Worm (Caenorhabditis elegans): Measurements from ENCODE around the gene aat-7.

The aat-7 gene

ce11 chrII:1381618-1382017 is 5.1 kb upstream of the aat-7 start, which contains the start of gene F54D12.9:
F54D12.9 (minus strand) TSS chrII:1381718.
- TF ChIP-seq ceh-8 (GFP tag; optimal IDR thresholded peaks at IDR 0.05): no peak
- no peak for TF ChIP-seq ztf-11 (tag; optimal IDR thresholded peaks at IDR 0.05)
- no peak for TF ChIP-seq nhr-237 (tag; optimal IDR thresholded peaks at IDR 0.05)
- no peak for TF ChIP-seq mdl-1 (tag; optimal IDR thresholded peaks at IDR 0.05)
- no peak for TF ChIP-seq pqm-1 (tag; optimal IDR thresholded peaks at IDR 0.05)
- no peak for TF ChIP-seq fkh-10 (GFP tag; optimal IDR thresholded peaks at IDR 0.05)
- no peak for TF ChIP-seq ceh-90 (tag; optimal IDR thresholded peaks at IDR 0.05)
- TF ChIP-seq nhr-12 (tag; optimal IDR thresholded peaks at IDR 0.05): no peak
- no peak for TF ChIP-seq ama-1 (optimal IDR thresholded peaks at IDR 0.05)
- TF ChIP-seq swsn-7 (tag; optimal IDR thresholded peaks at IDR 0.05): no peak
- no peak for TF ChIP-seq grh-1 (GFP tag; IDR thresholded peaks at IDR 0.05)
- TF ChIP-seq irx-1 (tag; optimal IDR thresholded peaks at IDR 0.05): no peak
- no peak for TF ChIP-seq ces-1 (GFP tag; optimal IDR thresholded peaks at IDR 0.05)
- TF ChIP-seq unc-62 (GFP tag; optimal IDR thresholded peaks at IDR 0.05): no peak
- TF ChIP-seq unc-30 (tag; optimal IDR thresholded peaks at IDR 0.05): no peak
- no peak for TF ChIP-seq nhr-47 (tag; optimal IDR thresholded peaks at IDR 0.05)

ce11 chrII:1385280-1385679 is 1.4 kb upstream of the aat-7 start, which contains the start of gene F54D12.7:
F54D12.7 (minus strand) TSS chrII:1385380.
- TF ChIP-seq lin-35 (GFP tag; optimal IDR thresholded peaks at IDR 0.05): no peak
- TF ChIP-seq unc-62 (GFP tag; optimal IDR thresholded peaks at IDR 0.05): no peak
- no peak for TF ChIP-seq grh-1 (GFP tag; IDR thresholded peaks at IDR 0.05)
- no peak for TF ChIP-seq hpl-2 (GFP tag; optimal IDR thresholded peaks at IDR 0.05)
- TF ChIP-seq alr-1 (tag; optimal IDR thresholded peaks at IDR 0.05; ENCODE audit: borderline replicate concordance): no peak
- no peak for TF ChIP-seq ceh-82 (tag; optimal IDR thresholded peaks at IDR 0.05)
- no peak for TF ChIP-seq unc-30 (tag; optimal IDR thresholded peaks at IDR 0.05)
- no peak for TF ChIP-seq aha-1 (tag; optimal IDR thresholded peaks at IDR 0.05)
- no peak for TF ChIP-seq pqm-1 (tag; optimal IDR thresholded peaks at IDR 0.05)
- no peak for TF ChIP-seq nhr-85 (tag)
- TF ChIP-seq tbx-2 (tag; optimal IDR thresholded peaks at IDR 0.05): no peak
- no peak for TF ChIP-seq egl-27 (tag; optimal IDR thresholded peaks at IDR 0.05)
- TF ChIP-seq ceh-88 (GFP tag; IDR thresholded peaks at IDR 0.05): no peak
- TF ChIP-seq F16B12.6 (tag; optimal IDR thresholded peaks at IDR 0.05): no peak
- TF ChIP-seq nhr-11 (tag; optimal IDR thresholded peaks at IDR 0.05): no peak
- no peak for TF ChIP-seq snu-23 (GFP tag; optimal IDR thresholded peaks at IDR 0.05)
- TF ChIP-seq lin-13 (GFP tag; optimal IDR thresholded peaks at IDR 0.05): no peak

- TF ChIP-seq nhr-76 (tag; optimal IDR thresholded peaks at IDR 0.05): no peak
- TF ChIP-seq elt-3 (tag; optimal IDR thresholded peaks at IDR 0.05): no peak
- no peak for TF ChIP-seq unc-30 (tag; optimal IDR thresholded peaks at IDR 0.05)
- TF ChIP-seq lir-3 (tag; optimal IDR thresholded peaks at IDR 0.05; ENCODE audit: poor library complexity): no peak
- no peak for TF ChIP-seq lin-39 (tag; optimal IDR thresholded peaks at IDR 0.05)
- TF ChIP-seq ama-1 (optimal IDR thresholded peaks at IDR 0.05): no peak
- TF ChIP-seq ztf-11 (tag; optimal IDR thresholded peaks at IDR 0.05): no peak
- no peak for TF ChIP-seq nhr-237 (tag; optimal IDR thresholded peaks at IDR 0.05)
These were observed 11.0 kb downstream of the aat-7 start, which contains the start of gene F54D12.8 for ce11 chrII:1397703-1398102. F54D12.8 (minus strand) TSS chrII:1398038.

- TF ChIP-seq isw-1 (GFP tag; IDR thresholded peaks at IDR 0.05) (no peak), efl-3 (GFP tag; optimal IDR thresholded peaks at IDR 0.05) (no peak), blmp-1 (tag; optimal IDR thresholded peaks at IDR 0.05) (no peak), pax-3 (tag; optimal IDR thresholded peaks at IDR 0.05) (no peak), egl-13 (tag; optimal IDR thresholded peaks at IDR 0.05) (no peak), zag-1 (tag; optimal IDR thresholded peaks at IDR 0.05) (no peak), elt-3 (tag; optimal IDR thresholded peaks at IDR 0.05) (no peak), nhr-90 (tag; optimal IDR thresholded peaks at IDR 0.05; ENCODE audit: poor library complexity) (no peak), C16A3.4 (tag; optimal IDR thresholded peaks at IDR 0.05) (no peak)
These were observed 11.7 kb downstream of the aat-7 start, which contains the start of gene F54D12.2 for ce11 chrII:1398396-1398795. F54D12.2 (plus strand) TSS chrII:1398696.

Data from whole organism, L1 larva.